Fruit fly (Drosophila melanogaster) whole organism, adult: ENCODE data around the gene Ttc30.
A peak's percentile ranks its signal among the peaks of the same experiment; 100 is the strongest.

Source experiments
- CG11617 ChIP-seq: fragments of 200-800 bp; sonication (Bioruptor generic); optimal IDR thresholded peaks from 2 replicates; lab custom pipeline; 2017; ENCODE audit warnings: mild to moderate bottlenecking, missing biosample characterization, missing genetic modification reagents, missing genetic modification characterization
- CG12768 ChIP-seq: fragments of 200-800 bp; sonication (Bioruptor generic); optimal IDR thresholded peaks from 2 replicates; lab custom pipeline; 2017; ENCODE audit warnings: missing biosample characterization, missing genetic modification characterization, mild to moderate bottlenecking, moderate library complexity, missing genetic modification reagents
- CG14711 ChIP-seq: fragments of 200-800 bp; sonication (Bioruptor generic); optimal IDR thresholded peaks from 2 replicates; lab custom pipeline; 2018; ENCODE audit warnings: missing biosample characterization, mild to moderate bottlenecking, missing genetic modification characterization, moderate library complexity
- CG1620 ChIP-seq: fragments of 200-800 bp; sonication (Bioruptor generic); optimal IDR thresholded peaks from 2 replicates; lab custom pipeline; 2016; ENCODE audit warnings: missing biosample characterization, missing genetic modification characterization
- CG33017 ChIP-seq: fragments of 200-800 bp; sonication (Bioruptor generic); optimal IDR thresholded peaks from 2 replicates; lab custom pipeline; 2018; ENCODE audit warnings: missing biosample characterization, mild to moderate bottlenecking, missing genetic modification characterization, moderate library complexity
- CG5204 ChIP-seq: fragments of 200-800 bp; sonication (Bioruptor generic); optimal IDR thresholded peaks from 2 replicates; lab custom pipeline; 2016; ENCODE audit warnings: missing biosample characterization, missing genetic modification characterization
- CG7045 ChIP-seq: fragments of 200-800 bp; sonication (Bioruptor generic); optimal IDR thresholded peaks from 2 replicates; lab custom pipeline; 2017; ENCODE audit warnings: missing biosample characterization, mild to moderate bottlenecking, missing genetic modification characterization
- CG7101 ChIP-seq: fragments of 200-800 bp; sonication (Bioruptor generic); optimal IDR thresholded peaks from 2 replicates; lab custom pipeline; 2018; ENCODE audit warnings: missing biosample characterization, mild to moderate bottlenecking, missing genetic modification characterization, moderate library complexity
- Clk ChIP-seq: fragments of 200-800 bp; sonication (Bioruptor generic); optimal IDR thresholded peaks from 2 replicates; lab custom pipeline; 2017; ENCODE audit warnings: missing biosample characterization, missing genetic modification characterization
- Crg-1 ChIP-seq: fragments of 200-800 bp; sonication (Bioruptor generic); optimal IDR thresholded peaks from 2 replicates; lab custom pipeline; 2016; ENCODE audit warnings: missing biosample characterization, missing genetic modification characterization
- Hr96 ChIP-seq: fragments of 200-800 bp; sonication (Bioruptor generic); optimal IDR thresholded peaks from 2 replicates; lab custom pipeline; 2016; ENCODE audit warnings: missing biosample characterization, missing genetic modification characterization
- Mnt ChIP-seq: fragments of 200-800 bp; sonication (Bioruptor generic); optimal IDR thresholded peaks from 2 replicates; lab custom pipeline; 2016; ENCODE audit warnings: missing biosample characterization, mild to moderate bottlenecking, missing genetic modification characterization
- bab1 ChIP-seq: fragments of 200-800 bp; sonication (Bioruptor generic); optimal IDR thresholded peaks from 3 replicates; lab custom pipeline; 2019; ENCODE audit warnings: missing biosample characterization, mild to moderate bottlenecking, missing genetic modification characterization, moderate library complexity
- cic ChIP-seq: fragments of 200-800 bp; sonication (Bioruptor generic); optimal IDR thresholded peaks from 2 replicates; lab custom pipeline; 2017; ENCODE audit warnings: missing biosample characterization, mild to moderate bottlenecking, missing genetic modification characterization, moderate library complexity
- cnc ChIP-seq, 2 experiments: fragments of >200 bp; optimal IDR thresholded peaks; 2 replicates each; lab custom pipeline; 2017
- kay ChIP-seq: fragments of 200-800 bp; sonication (Bioruptor generic); peaks from one replicate; lab custom pipeline; 2016; ENCODE audit warnings: missing biosample characterization, missing genetic modification characterization, borderline replicate concordance
- ovo ChIP-seq: fragments of 200-800 bp; sonication (Bioruptor generic); optimal IDR thresholded peaks from 2 replicates; lab custom pipeline; 2016; ENCODE audit warnings: missing biosample characterization, missing genetic modification characterization
- pad ChIP-seq: fragments of 200-800 bp; sonication (Bioruptor generic); optimal IDR thresholded peaks from 3 replicates; lab custom pipeline; 2017; ENCODE audit warnings: missing biosample characterization, missing genetic modification characterization, mild to moderate bottlenecking, moderate library complexity, missing genetic modification reagents
- tj ChIP-seq: fragments of 200-800 bp; sonication (Bioruptor generic); optimal IDR thresholded peaks from 3 replicates; lab custom pipeline; 2017; ENCODE audit warnings: missing biosample characterization, mild to moderate bottlenecking, missing genetic modification characterization, moderate library complexity
- toe ChIP-seq: fragments of 200-800 bp; sonication (Bioruptor generic); optimal IDR thresholded peaks from 2 replicates; lab custom pipeline; 2016; ENCODE audit warnings: missing biosample characterization, missing genetic modification characterization

The Ttc30 gene

DNA sequence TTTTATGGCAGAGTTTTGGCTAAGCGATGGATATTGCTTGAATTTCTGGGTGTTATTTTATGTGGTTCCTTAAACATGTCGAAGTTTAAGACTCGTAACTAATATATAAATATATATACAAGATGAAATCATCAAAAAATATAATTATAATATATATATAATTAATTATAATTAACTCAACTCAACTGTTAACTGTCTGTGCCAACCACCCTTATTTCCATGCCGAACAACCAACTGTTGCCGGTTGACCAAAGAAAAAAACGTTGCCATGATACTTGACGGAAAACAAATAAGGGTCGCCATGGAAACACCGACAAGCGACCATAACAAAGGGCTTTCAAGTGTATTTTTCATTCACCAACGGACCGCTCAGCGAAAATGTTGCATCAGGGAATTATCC lies at the start of gene Ttc30:
Gene Ttc30, plus strand, starts transcription at position 301 of the 400 bp plus-strand sequence.
- TF ChIP-seq CG5204 (no peak), CG7045 (GFP tag; lab: Kevin White, UChicago) (no peak), CG1620 (GFP tag; lab: Kevin White, UChicago) (no peak), Mnt (GFP tag; lab: Kevin White, UChicago) (no peak), kay (GFP tag; lab: Kevin White, UChicago) (no peak), CG12768 (GFP tag; lab: Kevin White, UChicago) (no peak)

DNA sequence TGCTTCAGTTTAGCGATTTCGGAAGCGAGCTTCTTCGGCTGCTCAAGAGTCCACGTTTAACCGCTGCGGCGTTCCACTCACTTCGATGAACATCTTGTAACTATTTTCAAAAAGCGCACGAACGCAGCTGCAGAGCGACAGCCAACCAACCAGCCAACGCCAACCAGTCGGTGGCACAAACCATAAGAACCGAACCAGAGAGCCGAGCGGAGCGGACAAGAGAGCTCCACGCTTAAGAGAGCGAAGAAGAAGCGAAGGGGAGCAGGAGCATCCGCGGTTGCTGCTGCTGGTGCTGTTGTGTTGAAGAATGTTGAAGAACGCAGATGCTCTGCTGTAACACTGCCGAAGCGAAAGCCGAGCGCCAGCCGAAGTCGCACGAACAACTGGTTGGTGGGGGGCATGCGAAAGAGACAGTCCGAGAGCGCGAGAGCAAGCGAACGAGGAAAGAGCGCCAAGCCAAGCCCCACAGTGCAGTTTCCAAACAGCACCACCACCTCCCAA lies 46.5 kb upstream of the Ttc30 start, which contains the start of gene CG9932:
Gene CG9932, minus strand, starts transcription at position 104 of the 501 bp plus-strand sequence.
- TF ChIP-seq ovo (GFP tag; lab: Kevin White, UChicago) (no peak), Mnt (GFP tag; lab: Kevin White, UChicago) (peak; percentile 44), CG7045 (GFP tag; lab: Kevin White, UChicago) (peak; percentile 33), CG14711 (tag; lab: Kevin White, UChicago) (no peak), Clk (peak; percentile 32), pad (GFP tag; lab: Kevin White, UChicago) (peak; percentile 68), CG12768 (GFP tag; lab: Kevin White, UChicago) (peak; percentile 70), kay (GFP tag; lab: Kevin White, UChicago) (no peak), tj (GFP tag; lab: Kevin White, UChicago) (peak; percentile 39), CG33017 (tag; lab: Kevin White, UChicago) (peak; percentile 64), cic (peak; percentile 82), CG7101 (tag; lab: Kevin White, UChicago) (peak; percentile 43), cnc (optimal IDR thresholded peaks at IDR 0.05; lab: Kevin White, UChicago) (no peak), Hr96 (peak; percentile 3), toe (GFP tag; lab: Kevin White, UChicago) (no peak), Crg-1 (no peak), CG5204 (no peak), CG1620 (GFP tag; lab: Kevin White, UChicago) (no peak), CG11617 (GFP tag; lab: Kevin White, UChicago) (peak; percentile 44), bab1 (peak; percentile 49)

DNA sequence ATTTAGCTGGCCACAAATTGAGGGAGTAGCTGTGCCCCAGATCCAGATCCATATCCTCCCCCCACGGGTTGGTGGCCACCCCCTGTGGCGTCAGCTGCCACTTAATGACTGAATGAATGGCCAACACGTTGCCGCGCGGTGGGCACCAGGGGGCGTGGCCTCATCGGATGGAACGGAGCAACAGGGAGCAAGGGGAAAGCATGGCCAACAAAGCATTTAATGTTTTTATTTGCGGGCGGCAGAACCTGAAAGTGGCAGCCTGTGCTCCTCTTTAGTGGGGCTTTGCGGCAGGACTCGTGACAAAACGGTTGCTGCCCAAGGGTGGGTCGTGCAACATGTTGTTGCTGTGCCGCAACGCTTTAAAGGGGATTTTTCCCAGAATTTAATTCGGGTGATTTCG lies 40.7 kb upstream of the Ttc30 start:
- TF ChIP-seq pad (GFP tag; lab: Kevin White, UChicago) (no peak), CG7045 (GFP tag; lab: Kevin White, UChicago) (no peak), Crg-1 (no peak), CG7101 (tag; lab: Kevin White, UChicago) (no peak), CG14711 (tag; lab: Kevin White, UChicago) (no peak), Clk (no peak), CG12768 (GFP tag; lab: Kevin White, UChicago) (no peak), CG33017 (tag; lab: Kevin White, UChicago) (no peak), Hr96 (no peak), CG5204 (no peak), kay (GFP tag; lab: Kevin White, UChicago) (no peak), Mnt (GFP tag; lab: Kevin White, UChicago) (no peak), cnc (optimal IDR thresholded peaks at IDR 0.05; lab: Kevin White, UChicago) (no peak), CG1620 (GFP tag; lab: Kevin White, UChicago) (no peak), toe (GFP tag; lab: Kevin White, UChicago) (no peak), bab1 (no peak), cic (no peak)

DNA sequence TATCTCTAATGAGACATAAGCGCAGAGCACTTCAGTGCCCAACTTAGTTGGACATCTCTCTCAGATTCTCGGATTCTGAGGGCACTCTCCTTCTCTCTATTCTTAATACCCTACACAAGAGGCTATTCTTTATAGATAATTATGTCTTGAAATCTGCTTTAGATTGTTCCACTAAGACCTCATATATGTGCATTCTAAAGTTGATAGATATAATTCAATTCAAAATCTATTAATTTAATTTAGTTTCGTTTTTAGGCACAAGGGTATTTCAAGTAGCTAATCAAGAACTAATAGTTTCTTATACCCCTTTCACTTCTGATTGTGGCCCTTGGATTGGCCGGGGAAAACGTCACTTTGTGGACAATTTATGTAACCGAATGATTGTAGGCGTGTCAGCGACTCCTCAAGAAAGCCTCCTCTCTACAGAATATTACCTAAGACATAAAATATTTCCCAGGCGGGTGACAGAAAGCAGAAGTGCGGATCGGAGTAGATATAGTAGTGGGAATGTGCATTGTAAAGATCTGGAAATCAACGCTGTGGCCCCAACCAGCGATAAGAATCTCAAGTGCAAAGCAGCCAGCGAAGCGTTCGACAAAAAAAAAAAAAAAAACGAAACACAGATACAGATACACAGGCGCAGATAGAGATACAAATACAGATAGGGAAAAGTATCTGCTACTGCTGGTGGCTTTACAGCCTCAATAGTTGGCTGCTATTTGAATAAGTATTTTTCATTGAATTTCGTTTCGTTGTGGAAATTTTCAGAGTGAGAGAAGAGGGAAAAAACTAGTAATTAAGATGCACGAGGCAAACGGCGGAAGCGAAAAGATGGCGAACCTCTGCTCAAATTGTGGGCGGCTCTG lies 37.8 kb upstream of the Ttc30 start:
- TF ChIP-seq pad (GFP tag; lab: Kevin White, UChicago) (no peak), cic (peak; percentile 68), kay (GFP tag; lab: Kevin White, UChicago) (peak; percentile 77)

- TF ChIP-seq pad (GFP tag; lab: Kevin White, UChicago) (no peak), toe (GFP tag; lab: Kevin White, UChicago) (no peak), CG12768 (GFP tag; lab: Kevin White, UChicago) (no peak), Crg-1 (no peak), tj (GFP tag; lab: Kevin White, UChicago) (peak; percentile 44), kay (GFP tag; lab: Kevin White, UChicago) (peak; percentile 91), bab1 (no peak)
Observed at dm6 chr2L:13069632-13070279, 36.9 kb upstream of the Ttc30 start.

DNA sequence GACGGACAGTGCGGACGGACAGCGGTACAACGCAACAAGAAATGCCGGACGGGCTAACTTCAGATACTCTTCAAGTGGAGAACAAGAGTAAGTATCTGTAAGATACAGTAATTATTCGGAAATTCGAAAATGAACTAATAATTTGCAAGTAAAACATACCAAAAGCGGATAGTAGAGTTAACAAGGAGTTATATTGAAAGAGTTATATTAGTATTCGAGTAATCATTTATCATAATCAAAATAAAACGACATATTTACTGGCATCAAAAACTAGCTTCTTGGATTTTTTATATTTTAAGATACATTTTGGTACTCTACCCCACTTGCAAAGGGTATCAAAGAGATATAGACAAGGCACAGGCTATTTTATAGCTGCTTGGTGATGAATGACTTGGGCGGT lies 35.3 kb upstream of the Ttc30 start:
- TF ChIP-seq cic (no peak), CG12768 (GFP tag; lab: Kevin White, UChicago) (no peak), tj (GFP tag; lab: Kevin White, UChicago) (no peak), CG7101 (tag; lab: Kevin White, UChicago) (no peak), Crg-1 (no peak), Clk (no peak), CG1620 (GFP tag; lab: Kevin White, UChicago) (no peak), CG14711 (tag; lab: Kevin White, UChicago) (no peak), ovo (GFP tag; lab: Kevin White, UChicago) (no peak), CG5204 (no peak), cnc (optimal IDR thresholded peaks at IDR 0.05; lab: Kevin White, UChicago) (no peak), bab1 (no peak), toe (GFP tag; lab: Kevin White, UChicago) (no peak), Hr96 (no peak)
